Fruit fly (Drosophila melanogaster): ENCODE measurements around the gene CG2701.

Gene CG2701

dm6 chrX:2743020-2743419 is 22.9 kb upstream of the CG2701 start (continued):
- TF ChIP-seq dpn (GFP tag; optimal IDR thresholded peaks at IDR 0.05) (peak; percentile 80 to 88), Aef1 (GFP tag; IDR thresholded peaks at IDR 0.05) (peak; percentile 91), onecut (GFP tag; IDR thresholded peaks at IDR 0.05) (peak; percentile 59), nerfin-1 (tag; optimal IDR thresholded peaks at IDR 0.05) (no peak), lmd (GFP tag; IDR thresholded peaks at IDR 0.05) (peak; percentile 89), ATbp (GFP tag; optimal IDR thresholded peaks at IDR 0.05) (peak; percentile 56), CG8281 (tag; optimal IDR thresholded peaks at IDR 0.05) (peak; percentile 37), Antp (GFP tag; optimal IDR thresholded peaks at IDR 0.05) (peak; percentile 88), Mrtf (GFP tag; IDR thresholded peaks at IDR 0.05) (peak; percentile 85), ci (GFP tag; IDR thresholded peaks at IDR 0.05) (peak; percentile 86), CG12744 (GFP tag; optimal IDR thresholded peaks at IDR 0.05) (peak; percentile 60), hth (optimal IDR thresholded peaks at IDR 0.05) (no peak), CG14441 (GFP tag; IDR thresholded peaks at IDR 0.05) (peak; percentile 94), Ravus (GFP tag; IDR thresholded peaks at IDR 0.05) (peak; percentile 81), TFAM (GFP tag; optimal IDR thresholded peaks at IDR 0.05) (no peak), CG32767 (GFP tag; IDR thresholded peaks at IDR 0.05) (peak; percentile 77), Pdp1 (GFP tag; optimal IDR thresholded peaks at IDR 0.05) (peak; percentile 77 to 82), pzg (GFP tag; optimal IDR thresholded peaks at IDR 0.05) (peak; percentile 2), caup (GFP tag; optimal IDR thresholded peaks at IDR 0.05; ENCODE audit: severe bottlenecking) (peak; percentile 83), CG3726 (GFP tag; IDR thresholded peaks at IDR 0.05) (peak; percentile 83), lov (optimal IDR thresholded peaks at IDR 0.05) (no peak), lov (GFP tag; IDR thresholded peaks at IDR 0.05) (peak; percentile 79; the same call in 2 of the 3 replicates), Kr (GFP tag; optimal IDR thresholded peaks at IDR 0.05) (no peak), Ptx1 (GFP tag; IDR thresholded peaks at IDR 0.05) (peak; percentile 90), CG10959 (GFP tag; IDR thresholded peaks at IDR 0.05) (peak; percentile 47), slou (GFP tag; optimal IDR thresholded peaks at IDR 0.05) (peak; percentile 44), Bgb (GFP tag; IDR thresholded peaks at IDR 0.05; ENCODE audit: partially characterized antibody) (no peak), CG4617 (GFP tag; optimal IDR thresholded peaks at IDR 0.05; ENCODE audit: borderline replicate concordance) (peak; percentile 28), klu (GFP tag; IDR thresholded peaks at IDR 0.05) (peak; percentile 77), Hsf (GFP tag; optimal IDR thresholded peaks at IDR 0.05) (peak; percentile 76), HmgZ (tag; optimal IDR thresholded peaks at IDR 0.05) (peak; percentile 82), p53 (GFP tag; optimal IDR thresholded peaks at IDR 0.05) (no peak), corto (GFP tag; optimal IDR thresholded peaks at IDR 0.05) (no peak), Hand (GFP tag; optimal IDR thresholded peaks at IDR 0.05) (peak; percentile 81), CG10147 (GFP tag; optimal IDR thresholded peaks at IDR 0.05) (peak; percentile 35), CG43689 (GFP tag; IDR thresholded peaks at IDR 0.05) (peak; percentile 72), stc (GFP tag; IDR thresholded peaks at IDR 0.05) (peak; percentile 83), da (GFP tag; optimal IDR thresholded peaks at IDR 0.05) (peak; percentile 62), CG11696 (GFP tag; IDR thresholded peaks at IDR 0.05) (peak; percentile 76), D19B (GFP tag; optimal IDR thresholded peaks at IDR 0.05) (peak; percentile 76), gcm (GFP tag; optimal IDR thresholded peaks at IDR 0.05) (peak; percentile 6), gro (GFP tag; optimal IDR thresholded peaks at IDR 0.05) (peak; percentile 88), CG11085 (GFP tag; IDR thresholded peaks at IDR 0.05) (peak; percentile 86), prd (optimal IDR thresholded peaks at IDR 0.05) (no peak), prd (GFP tag; IDR thresholded peaks at IDR 0.05) (peak; percentile 89), Mes4 (GFP tag; optimal IDR thresholded peaks at IDR 0.05) (peak; percentile 67), CG17186 (GFP tag; optimal IDR thresholded peaks at IDR 0.05) (no peak), CG5245 (GFP tag; optimal IDR thresholded peaks at IDR 0.05) (peak; percentile 53), C15 (GFP tag; IDR thresholded peaks at IDR 0.05) (peak; percentile 77; the same call in 2 of the 3 replicates), ato (GFP tag; IDR thresholded peaks at IDR 0.05; ENCODE audit: partially characterized antibody) (no peak), ara (GFP tag; IDR thresholded peaks at IDR 0.05) (peak; percentile 55; the same call in 1 of the 2 replicates), CG18011 (GFP tag; optimal IDR thresholded peaks at IDR 0.05) (peak; percentile 59)

Data from whole organism, embryonic.